Worm (Caenorhabditis elegans) whole organism, mixed stage, embryonic: ENCODE data around the gene madf-3.

Source experiments
- blmp-1 ChIP-seq: fragments of 150-350 bp; optimal IDR thresholded peaks from 2 replicates; lab custom pipeline; 2014; ENCODE audit warnings: missing biosample characterization, missing genetic modification characterization
- ces-1 ChIP-seq: fragments of 150-350 bp; optimal IDR thresholded peaks from 2 replicates; lab custom pipeline; 2014; ENCODE audit warnings: missing biosample characterization, missing genetic modification reagents, missing genetic modification characterization
- elt-1 ChIP-seq: sonication (generic microtip); optimal IDR thresholded peaks from 2 replicates; lab custom pipeline; 2017; ENCODE audit warnings: missing genetic modification characterization, mild to moderate bottlenecking, missing compliant biosample characterization, antibody characterized with exemption, moderate library complexity, borderline replicate concordance; ENCODE audit not compliant: insufficient read depth
- elt-3 ChIP-seq: fragments of 150-350 bp; optimal IDR thresholded peaks from 2 replicates; lab custom pipeline; 2014; ENCODE audit warnings: missing biosample characterization, missing genetic modification characterization
- mep-1 ChIP-seq: fragments of 150-350 bp; optimal IDR thresholded peaks from 2 replicates; lab custom pipeline; 2017; ENCODE audit warnings: missing biosample characterization, missing genetic modification reagents, missing genetic modification characterization, inconsistent platforms
- nhr-12 ChIP-seq: fragments of 150-350 bp; optimal IDR thresholded peaks from 2 replicates; lab custom pipeline; 2014; ENCODE audit warnings: missing biosample characterization, missing genetic modification characterization
- nhr-237 ChIP-seq: fragments of 150-350 bp; optimal IDR thresholded peaks from 2 replicates; lab custom pipeline; 2014; ENCODE audit warnings: missing biosample characterization, missing genetic modification characterization
- nhr-28 ChIP-seq: fragments of 150-350 bp; optimal IDR thresholded peaks from 2 replicates; lab custom pipeline; 2014; ENCODE audit warnings: missing biosample characterization, missing genetic modification characterization
- snpc-4 ChIP-seq: fragments of 150-350 bp; optimal IDR thresholded peaks from 2 replicates; lab custom pipeline; 2014; ENCODE audit warnings: missing biosample characterization, missing genetic modification characterization
- unc-39 ChIP-seq: fragments of 150-350 bp; optimal IDR thresholded peaks from 2 replicates; lab custom pipeline; 2014; ENCODE audit warnings: missing biosample characterization, missing genetic modification characterization
- unc-62 ChIP-seq: fragments of 150-350 bp; optimal IDR thresholded peaks from 2 replicates; lab custom pipeline; 2014; ENCODE audit warnings: missing biosample characterization, missing genetic modification reagents, missing genetic modification characterization

- TF ChIP-seq elt-3, result no peak
- TF ChIP-seq nhr-237, result no peak
- TF ChIP-seq blmp-1 (tag; lab: Kevin White, UChicago), result no peak
- no peak for TF ChIP-seq unc-62
- TF ChIP-seq mep-1 (tag; lab: Kevin White, UChicago), result no peak
- no peak for TF ChIP-seq elt-1 (tag; lab: Kevin White, UChicago)
- no peak for TF ChIP-seq ces-1 (GFP tag; lab: Kevin White, UChicago)
- TF ChIP-seq unc-39 (tag; lab: Kevin White, UChicago), result no peak
- no peak for TF ChIP-seq snpc-4 (tag; lab: Kevin White, UChicago)
- no peak for TF ChIP-seq nhr-12 (tag; lab: Kevin White, UChicago)
- no peak for TF ChIP-seq nhr-28 (tag; lab: Kevin White, UChicago)
Observed at ce11 chrII:4288111-4288510, 46.4 kb upstream of the madf-3 start, which contains the start of gene C01F1.6.
